Fruit fly (Drosophila melanogaster) whole organism, wandering third instar larva: ENCODE data around the gene ImpL2.

Source experiments
- Abd-B ChIP-seq: fragments of >200 bp; optimal IDR thresholded peaks from 2 replicates; lab custom pipeline; 2017; ENCODE audit warnings: missing biosample characterization, missing genetic modification characterization
- CG9705 ChIP-seq: fragments of 200-800 bp; sonication (Bioruptor generic); optimal IDR thresholded peaks from 2 replicates; lab custom pipeline; 2018; ENCODE audit warnings: missing biosample characterization, mild to moderate bottlenecking, missing genetic modification characterization
- CrebA ChIP-seq: fragments of 200-800 bp; sonication (Bioruptor generic); optimal IDR thresholded peaks from 2 replicates; lab custom pipeline; 2016; ENCODE audit warnings: missing biosample characterization, mild to moderate bottlenecking, missing genetic modification characterization, borderline replicate concordance
- Dfd ChIP-seq: fragments of >200 bp; optimal IDR thresholded peaks from 2 replicates; lab custom pipeline; 2017; ENCODE audit warnings: missing biosample characterization, missing genetic modification characterization
- Dif ChIP-seq: fragments of 200-275, 200-300 bp; sonication (Bioruptor generic); optimal IDR thresholded peaks from 2 replicates; lab custom pipeline; 2018; ENCODE audit warnings: missing biosample characterization, missing genetic modification characterization; ENCODE audit not compliant: partially characterized antibody
- GATAd ChIP-seq: sonication (Bioruptor generic); optimal IDR thresholded peaks from 2 replicates; lab custom pipeline; 2016; ENCODE audit warnings: missing biosample characterization, missing genetic modification characterization
- HLH106 ChIP-seq: fragments of 200-800 bp; optimal IDR thresholded peaks from 3 replicates; lab custom pipeline; 2019; ENCODE audit warnings: missing biosample characterization, mild to moderate bottlenecking, missing genetic modification characterization, moderate library complexity
- Hnf4 ChIP-seq: fragments of 200-800 bp; sonication (Bioruptor generic); optimal IDR thresholded peaks from 2 replicates; lab custom pipeline; 2016; ENCODE audit warnings: missing biosample characterization, mild to moderate bottlenecking, missing genetic modification characterization
- Hr83 ChIP-seq: fragments of 200-300 bp; sonication (Bioruptor generic); optimal IDR thresholded peaks from 2 replicates; lab custom pipeline; 2016; ENCODE audit warnings: missing biosample characterization, mild to moderate bottlenecking, missing genetic modification characterization, moderate library complexity; ENCODE audit not compliant: poor library complexity, severe bottlenecking
- Jra ChIP-seq: sonication (Bioruptor generic); optimal IDR thresholded peaks from 2 replicates; lab custom pipeline; 2016; ENCODE audit warnings: missing biosample characterization, missing genetic modification characterization
- Mio ChIP-seq: sonication (Bioruptor generic); optimal IDR thresholded peaks from 2 replicates; lab custom pipeline; 2016; ENCODE audit warnings: missing biosample characterization, missing genetic modification characterization
- Myc ChIP-seq: fragments of >200 bp; optimal IDR thresholded peaks from 2 replicates; lab custom pipeline; 2017
- N ChIP-seq: fragments of >200 bp; optimal IDR thresholded peaks from 2 replicates; lab custom pipeline; 2018; ENCODE audit warnings: missing biosample characterization, missing external identifiers, missing genetic modification characterization
- OdsH ChIP-seq: fragments of 200-800 bp; sonication (Bioruptor generic); optimal IDR thresholded peaks from 2 replicates; lab custom pipeline; 2016; ENCODE audit warnings: missing biosample characterization, mild to moderate bottlenecking, missing genetic modification characterization
- Rel ChIP-seq, 2 experiments: fragments of 200-800 bp; sonication (Bioruptor generic) in 1 of 2; optimal IDR thresholded peaks; 2 replicates in 1 of 2; 3 replicates in 1 of 2; lab custom pipeline; 2016 to 2019; ENCODE audit warnings: mild to moderate bottlenecking in 2 of 2, missing biosample characterization in 2 of 2, missing genetic modification characterization in 2 of 2, moderate library complexity in 1 of 2
- Sp1 ChIP-seq: fragments of 200-800 bp; sonication (Bioruptor generic); optimal IDR thresholded peaks from 3 replicates; lab custom pipeline; 2019; ENCODE audit warnings: missing biosample characterization, mild to moderate bottlenecking, missing genetic modification characterization, moderate library complexity
- Vsx2 ChIP-seq: fragments of 200-300, 225-300 bp; sonication (Bioruptor generic); optimal IDR thresholded peaks from 2 replicates; lab custom pipeline; 2018; ENCODE audit warnings: missing biosample characterization, missing genetic modification characterization; ENCODE audit not compliant: partially characterized antibody
- brk ChIP-seq: fragments of 200-800 bp; sonication (Bioruptor generic); optimal IDR thresholded peaks from 2 replicates; lab custom pipeline; 2016; ENCODE audit warnings: missing biosample characterization, mild to moderate bottlenecking, missing genetic modification characterization
- dl ChIP-seq, 2 experiments: fragments of 175-275, 200-275 bp in 1 of 2; fragments of 200-275 bp in 1 of 2; sonication (Bioruptor generic); optimal IDR thresholded peaks; lab custom pipeline; 2018; ENCODE audit warnings: mild to moderate bottlenecking in 2 of 2, missing biosample characterization in 2 of 2, missing genetic modification characterization in 2 of 2, moderate library complexity in 2 of 2; ENCODE audit not compliant: partially characterized antibody in 2 of 2, insufficient read depth in 1 of 2
- dsf ChIP-seq: sonication (Bioruptor generic); optimal IDR thresholded peaks from 2 replicates; lab custom pipeline; 2016; ENCODE audit warnings: missing biosample characterization, missing genetic modification characterization, borderline replicate concordance
- ey ChIP-seq: fragments of 200-800 bp; sonication (Bioruptor generic); optimal IDR thresholded peaks from 2 replicates; lab custom pipeline; 2016; ENCODE audit warnings: missing biosample characterization, missing genetic modification characterization
- h ChIP-seq: fragments of 200-800 bp; sonication (Bioruptor generic); optimal IDR thresholded peaks from 3 replicates; lab custom pipeline; 2016; ENCODE audit warnings: missing biosample characterization, mild to moderate bottlenecking, missing genetic modification characterization
- jim ChIP-seq: fragments of 175-275, 200-325 bp; sonication (Bioruptor generic); optimal IDR thresholded peaks from 2 replicates; lab custom pipeline; 2016; ENCODE audit warnings: missing biosample characterization, mild to moderate bottlenecking, missing genetic modification characterization
- lola ChIP-seq: fragments of >200 bp; optimal IDR thresholded peaks from 2 replicates; lab custom pipeline; 2017; ENCODE audit warnings: missing biosample characterization, missing genetic modification characterization
- pan ChIP-seq: fragments of >200 bp; optimal IDR thresholded peaks from 2 replicates; lab custom pipeline; 2017
- rgr ChIP-seq: fragments of 200-800 bp; sonication (Bioruptor generic); optimal IDR thresholded peaks from 3 replicates; lab custom pipeline; 2016; ENCODE audit warnings: missing biosample characterization, mild to moderate bottlenecking, missing genetic modification characterization
- sv ChIP-seq: fragments of 200-800 bp; sonication (Bioruptor generic); optimal IDR thresholded peaks from 3 replicates; lab custom pipeline; 2016; ENCODE audit warnings: missing biosample characterization, missing genetic modification characterization
- tai ChIP-seq: sonication (Bioruptor generic); optimal IDR thresholded peaks from 2 replicates; lab custom pipeline; 2016; ENCODE audit warnings: missing biosample characterization, missing genetic modification characterization
- usp ChIP-seq: fragments of >200 bp; optimal IDR thresholded peaks from 2 replicates; lab custom pipeline; 2017; ENCODE audit warnings: missing biosample characterization, missing genetic modification characterization
- woc ChIP-seq: sonication (Bioruptor generic); optimal IDR thresholded peaks from 2 replicates; lab custom pipeline; 2016; ENCODE audit warnings: missing biosample characterization, mild to moderate bottlenecking, missing genetic modification characterization

The ImpL2 gene

dm6 chr3L:4215079-4215478 lies 20.9 kb downstream of the ImpL2 start, which contains the start of gene Cpr64Ad:
Cpr64Ad (plus strand) TSS chr3L:4215379.
- TF ChIP-seq tai (GFP tag; lab: Kevin White, UChicago), result no peak

dm6 chr3L:4212815-4213214 lies 23.1 kb downstream of the ImpL2 start, which contains the start of gene Cpr64Ac:
Cpr64Ac (minus strand) TSS chr3L:4212915.
- TF ChIP-seq Hnf4 (GFP tag; lab: Kevin White, UChicago), result no peak
- no peak for TF ChIP-seq dsf (GFP tag; lab: Kevin White, UChicago)
- TF ChIP-seq Myc (lab: Kevin White, UChicago), result no peak
- TF ChIP-seq lola (GFP tag; lab: Kevin White, UChicago), result no peak
- no peak for TF ChIP-seq pan
- TF ChIP-seq Dfd (GFP tag; lab: Kevin White, UChicago), result no peak
- no peak for TF ChIP-seq Sp1
- no peak for TF ChIP-seq Abd-B (GFP tag; lab: Kevin White, UChicago)
- TF ChIP-seq jim (GFP tag; lab: Kevin White, UChicago), result no peak
- TF ChIP-seq OdsH (GFP tag; lab: Kevin White, UChicago), result no peak
- TF ChIP-seq Jra (GFP tag; lab: Kevin White, UChicago), result no peak
- no peak for TF ChIP-seq usp (GFP tag; lab: Kevin White, UChicago)
- no peak for TF ChIP-seq N (GFP tag; lab: Kevin White, UChicago)
- no peak for TF ChIP-seq Mio (GFP tag; lab: Kevin White, UChicago)
- TF ChIP-seq Dif (GFP tag; lab: Kevin White, UChicago), result no peak
- TF ChIP-seq Hr83 (GFP tag; lab: Kevin White, UChicago), result no peak
- no peak for TF ChIP-seq Vsx2 (GFP tag; lab: Kevin White, UChicago)
- TF ChIP-seq sv, result no peak
- no peak for TF ChIP-seq woc (GFP tag; lab: Kevin White, UChicago)
- TF ChIP-seq brk (GFP tag; lab: Kevin White, UChicago), result no peak

- TF ChIP-seq jim (GFP tag; lab: Kevin White, UChicago) (no peak), Dfd (GFP tag; lab: Kevin White, UChicago) (no peak), CrebA (GFP tag; lab: Kevin White, UChicago) (no peak), ey (GFP tag; lab: Kevin White, UChicago) (no peak)
Measured at dm6 chr3L:4211440-4211839, 24.5 kb downstream of the ImpL2 start, which contains the start of gene Cpr64Ab. Cpr64Ab (minus strand) TSS chr3L:4211540.

- TF ChIP-seq tai (GFP tag; lab: Kevin White, UChicago), result no peak
- TF ChIP-seq Myc (lab: Kevin White, UChicago), result no peak
- TF ChIP-seq HLH106 (tag; lab: Kevin White, UChicago), result no peak
- no peak for TF ChIP-seq Rel (GFP tag; optimal IDR thresholded peaks at IDR 0.05; lab: Kevin White, UChicago)
- no peak for TF ChIP-seq Rel (tag; optimal IDR thresholded peaks at IDR 0.05; lab: Kevin White, UChicago)
- TF ChIP-seq usp (GFP tag; lab: Kevin White, UChicago), result no peak
- TF ChIP-seq Jra (GFP tag; lab: Kevin White, UChicago), result no peak
- no peak for TF ChIP-seq lola (GFP tag; lab: Kevin White, UChicago)
- no peak for TF ChIP-seq jim (GFP tag; lab: Kevin White, UChicago)
- no peak for TF ChIP-seq GATAd (GFP tag; lab: Kevin White, UChicago)
- TF ChIP-seq dsf (GFP tag; lab: Kevin White, UChicago), result no peak
- no peak for TF ChIP-seq Dif (GFP tag; lab: Kevin White, UChicago)
- no peak for TF ChIP-seq Hr83 (GFP tag; lab: Kevin White, UChicago)
- TF ChIP-seq Hnf4 (GFP tag; lab: Kevin White, UChicago), result no peak
- TF ChIP-seq h (GFP tag; lab: Kevin White, UChicago), result no peak
- no peak for TF ChIP-seq N (GFP tag; lab: Kevin White, UChicago)
- no peak for TF ChIP-seq rgr (GFP tag; lab: Kevin White, UChicago)
- no peak for TF ChIP-seq dl (GFP tag; optimal IDR thresholded peaks at IDR 0.05; lab: Kevin White, UChicago; ENCODE audit: insufficient read depth in 1 of 2, partially characterized antibody in 2 of 2)
Measured at dm6 chr3L:4209731-4210130, 26.2 kb downstream of the ImpL2 start.

- no peak for TF ChIP-seq h (GFP tag; lab: Kevin White, UChicago)
- TF ChIP-seq HLH106 (tag; lab: Kevin White, UChicago), result no peak
- no peak for TF ChIP-seq Vsx2 (GFP tag; lab: Kevin White, UChicago)
- no peak for TF ChIP-seq CG9705 (GFP tag; lab: Kevin White, UChicago)
- TF ChIP-seq pan, result no peak
Measured at dm6 chr3L:4209078-4209477, 26.9 kb downstream of the ImpL2 start, which contains the start of gene Cpr64Aa. Cpr64Aa (minus strand) TSS chr3L:4209178.
